Fruit fly (Drosophila melanogaster) whole organism, wandering third instar larva: ENCODE results near the gene CG14300.

Experiments used
- Abd-B ChIP-seq: fragments of >200 bp; optimal IDR thresholded peaks from 2 replicates; lab custom pipeline; 2017; ENCODE audit warnings: missing biosample characterization, missing genetic modification characterization
- CG32264 ChIP-seq: fragments of 200-800 bp; sonication (Bioruptor generic); optimal IDR thresholded peaks from 2 replicates; lab custom pipeline; 2016; ENCODE audit warnings: missing biosample characterization, missing genetic modification characterization
- CG9705 ChIP-seq: fragments of 200-800 bp; sonication (Bioruptor generic); optimal IDR thresholded peaks from 2 replicates; lab custom pipeline; 2018; ENCODE audit warnings: missing biosample characterization, mild to moderate bottlenecking, missing genetic modification characterization
- CrebA ChIP-seq: fragments of 200-800 bp; sonication (Bioruptor generic); optimal IDR thresholded peaks from 2 replicates; lab custom pipeline; 2016; ENCODE audit warnings: missing biosample characterization, mild to moderate bottlenecking, missing genetic modification characterization, borderline replicate concordance
- Dfd ChIP-seq: fragments of >200 bp; optimal IDR thresholded peaks from 2 replicates; lab custom pipeline; 2017; ENCODE audit warnings: missing biosample characterization, missing genetic modification characterization
- Dif ChIP-seq: fragments of 200-275, 200-300 bp; sonication (Bioruptor generic); optimal IDR thresholded peaks from 2 replicates; lab custom pipeline; 2018; ENCODE audit warnings: missing biosample characterization, missing genetic modification characterization; ENCODE audit not compliant: partially characterized antibody
- GATAd ChIP-seq: sonication (Bioruptor generic); optimal IDR thresholded peaks from 2 replicates; lab custom pipeline; 2016; ENCODE audit warnings: missing biosample characterization, missing genetic modification characterization
- HLH106 ChIP-seq: fragments of 200-800 bp; optimal IDR thresholded peaks from 3 replicates; lab custom pipeline; 2019; ENCODE audit warnings: missing biosample characterization, mild to moderate bottlenecking, missing genetic modification characterization, moderate library complexity
- Hnf4 ChIP-seq: fragments of 200-800 bp; sonication (Bioruptor generic); optimal IDR thresholded peaks from 2 replicates; lab custom pipeline; 2016; ENCODE audit warnings: missing biosample characterization, mild to moderate bottlenecking, missing genetic modification characterization
- Hr78 ChIP-seq: fragments of >200 bp; optimal IDR thresholded peaks from 2 replicates; lab custom pipeline; 2017; ENCODE audit warnings: missing biosample characterization, missing genetic modification characterization
- Hr83 ChIP-seq: fragments of 200-300 bp; sonication (Bioruptor generic); optimal IDR thresholded peaks from 2 replicates; lab custom pipeline; 2016; ENCODE audit warnings: missing biosample characterization, mild to moderate bottlenecking, missing genetic modification characterization, moderate library complexity; ENCODE audit not compliant: poor library complexity, severe bottlenecking
- Jra ChIP-seq: sonication (Bioruptor generic); optimal IDR thresholded peaks from 2 replicates; lab custom pipeline; 2016; ENCODE audit warnings: missing biosample characterization, missing genetic modification characterization
- Mio ChIP-seq: sonication (Bioruptor generic); optimal IDR thresholded peaks from 2 replicates; lab custom pipeline; 2016; ENCODE audit warnings: missing biosample characterization, missing genetic modification characterization
- Myc ChIP-seq: fragments of >200 bp; optimal IDR thresholded peaks from 2 replicates; lab custom pipeline; 2017
- N ChIP-seq: fragments of >200 bp; optimal IDR thresholded peaks from 2 replicates; lab custom pipeline; 2018; ENCODE audit warnings: missing biosample characterization, missing external identifiers, missing genetic modification characterization
- OdsH ChIP-seq: fragments of 200-800 bp; sonication (Bioruptor generic); optimal IDR thresholded peaks from 2 replicates; lab custom pipeline; 2016; ENCODE audit warnings: missing biosample characterization, mild to moderate bottlenecking, missing genetic modification characterization
- Rel ChIP-seq, 2 experiments: fragments of 200-800 bp; sonication (Bioruptor generic) in 1 of 2; optimal IDR thresholded peaks; 2 replicates in 1 of 2; 3 replicates in 1 of 2; lab custom pipeline; 2016 to 2019; ENCODE audit warnings: mild to moderate bottlenecking in 2 of 2, missing biosample characterization in 2 of 2, missing genetic modification characterization in 2 of 2, moderate library complexity in 1 of 2
- Sp1 ChIP-seq: fragments of 200-800 bp; sonication (Bioruptor generic); optimal IDR thresholded peaks from 3 replicates; lab custom pipeline; 2019; ENCODE audit warnings: missing biosample characterization, mild to moderate bottlenecking, missing genetic modification characterization, moderate library complexity
- Vsx2 ChIP-seq: fragments of 200-300, 225-300 bp; sonication (Bioruptor generic); optimal IDR thresholded peaks from 2 replicates; lab custom pipeline; 2018; ENCODE audit warnings: missing biosample characterization, missing genetic modification characterization; ENCODE audit not compliant: partially characterized antibody
- br ChIP-seq: fragments of 200-800 bp; sonication (Bioruptor generic); optimal IDR thresholded peaks from 2 replicates; lab custom pipeline; 2016; ENCODE audit warnings: missing biosample characterization, missing genetic modification characterization
- brk ChIP-seq: fragments of 200-800 bp; sonication (Bioruptor generic); optimal IDR thresholded peaks from 2 replicates; lab custom pipeline; 2016; ENCODE audit warnings: missing biosample characterization, mild to moderate bottlenecking, missing genetic modification characterization
- dl ChIP-seq, 2 experiments: fragments of 175-275, 200-275 bp in 1 of 2; fragments of 200-275 bp in 1 of 2; sonication (Bioruptor generic); optimal IDR thresholded peaks; lab custom pipeline; 2018; ENCODE audit warnings: mild to moderate bottlenecking in 2 of 2, missing biosample characterization in 2 of 2, missing genetic modification characterization in 2 of 2, moderate library complexity in 2 of 2; ENCODE audit not compliant: partially characterized antibody in 2 of 2, insufficient read depth in 1 of 2
- dmrt93B ChIP-seq: fragments of 200-800 bp; sonication (Bioruptor generic); optimal IDR thresholded peaks from 2 replicates; lab custom pipeline; 2018; ENCODE audit warnings: missing biosample characterization, mild to moderate bottlenecking, missing genetic modification characterization
- dsf ChIP-seq: sonication (Bioruptor generic); optimal IDR thresholded peaks from 2 replicates; lab custom pipeline; 2016; ENCODE audit warnings: missing biosample characterization, missing genetic modification characterization, borderline replicate concordance
- ey ChIP-seq: fragments of 200-800 bp; sonication (Bioruptor generic); optimal IDR thresholded peaks from 2 replicates; lab custom pipeline; 2016; ENCODE audit warnings: missing biosample characterization, missing genetic modification characterization
- foxo ChIP-seq, 2 experiments: fragments of 200-800 bp; sonication (Bioruptor generic); optimal IDR thresholded peaks; 2 replicates in 1 of 2; 3 replicates in 1 of 2; lab custom pipeline; 2016 to 2017; ENCODE audit warnings: missing biosample characterization in 2 of 2, missing genetic modification characterization in 2 of 2
- fru ChIP-seq: fragments of 200-800 bp; sonication (Bioruptor generic); optimal IDR thresholded peaks from 3 replicates; lab custom pipeline; 2016; ENCODE audit warnings: missing biosample characterization, mild to moderate bottlenecking, missing genetic modification characterization
- h ChIP-seq: fragments of 200-800 bp; sonication (Bioruptor generic); optimal IDR thresholded peaks from 3 replicates; lab custom pipeline; 2016; ENCODE audit warnings: missing biosample characterization, mild to moderate bottlenecking, missing genetic modification characterization
- jim ChIP-seq: fragments of 175-275, 200-325 bp; sonication (Bioruptor generic); optimal IDR thresholded peaks from 2 replicates; lab custom pipeline; 2016; ENCODE audit warnings: missing biosample characterization, mild to moderate bottlenecking, missing genetic modification characterization
- lola ChIP-seq: fragments of >200 bp; optimal IDR thresholded peaks from 2 replicates; lab custom pipeline; 2017; ENCODE audit warnings: missing biosample characterization, missing genetic modification characterization
- pan ChIP-seq: fragments of >200 bp; optimal IDR thresholded peaks from 2 replicates; lab custom pipeline; 2017
- psq ChIP-seq: fragments of 200-800 bp; sonication (Bioruptor generic); optimal IDR thresholded peaks from 3 replicates; lab custom pipeline; 2017; ENCODE audit warnings: missing biosample characterization, mild to moderate bottlenecking, missing genetic modification characterization, moderate library complexity
- rgr ChIP-seq: fragments of 200-800 bp; sonication (Bioruptor generic); optimal IDR thresholded peaks from 3 replicates; lab custom pipeline; 2016; ENCODE audit warnings: missing biosample characterization, mild to moderate bottlenecking, missing genetic modification characterization
- sage ChIP-seq: fragments of 200-800 bp; sonication (Bioruptor generic); optimal IDR thresholded peaks from 2 replicates; lab custom pipeline; 2016; ENCODE audit warnings: missing biosample characterization, mild to moderate bottlenecking, missing genetic modification characterization
- sv ChIP-seq: fragments of 200-800 bp; sonication (Bioruptor generic); optimal IDR thresholded peaks from 3 replicates; lab custom pipeline; 2016; ENCODE audit warnings: missing biosample characterization, missing genetic modification characterization
- tai ChIP-seq: sonication (Bioruptor generic); optimal IDR thresholded peaks from 2 replicates; lab custom pipeline; 2016; ENCODE audit warnings: missing biosample characterization, missing genetic modification characterization
- usp ChIP-seq: fragments of >200 bp; optimal IDR thresholded peaks from 2 replicates; lab custom pipeline; 2017; ENCODE audit warnings: missing biosample characterization, missing genetic modification characterization
- woc ChIP-seq: sonication (Bioruptor generic); optimal IDR thresholded peaks from 2 replicates; lab custom pipeline; 2016; ENCODE audit warnings: missing biosample characterization, mild to moderate bottlenecking, missing genetic modification characterization

CG14300 gene

DNA sequence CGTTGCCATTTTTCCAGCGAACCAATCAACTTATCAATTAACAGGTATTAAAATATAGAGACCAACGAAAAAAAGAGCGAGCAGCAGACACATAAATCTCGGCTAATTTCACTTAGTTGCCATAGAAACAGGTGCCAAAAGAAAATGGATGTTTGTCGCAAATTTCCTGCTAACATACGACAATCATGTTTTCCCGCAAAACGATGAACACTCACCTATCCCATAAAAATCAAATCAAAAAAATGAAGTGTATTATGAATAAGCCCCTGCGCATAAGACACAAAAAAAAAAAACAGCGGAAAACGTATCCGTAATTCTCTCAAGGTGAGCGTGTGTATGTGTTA is 48.3 kb upstream of the CG14300 start:
- TF ChIP-seq dsf (GFP tag; lab: Kevin White, UChicago) (no peak), Hr83 (GFP tag; lab: Kevin White, UChicago) (peak; percentile 34), tai (GFP tag; lab: Kevin White, UChicago) (no peak), psq (GFP tag; lab: Kevin White, UChicago) (peak; percentile 16), OdsH (no peak), dmrt93B (GFP tag; lab: Kevin White, UChicago) (no peak), Abd-B (no peak), br (no peak), CG9705 (GFP tag; lab: Kevin White, UChicago) (no peak), rgr (GFP tag; lab: Kevin White, UChicago) (no peak), Sp1 (GFP tag; lab: Kevin White, UChicago) (no peak), sv (GFP tag; lab: Kevin White, UChicago) (peak; percentile 52), woc (GFP tag; lab: Kevin White, UChicago) (no peak), lola (no peak), ey (GFP tag; lab: Kevin White, UChicago) (peak; percentile 11)
- TF ChIP-seq, all 38 proteins: peak for 4

DNA sequence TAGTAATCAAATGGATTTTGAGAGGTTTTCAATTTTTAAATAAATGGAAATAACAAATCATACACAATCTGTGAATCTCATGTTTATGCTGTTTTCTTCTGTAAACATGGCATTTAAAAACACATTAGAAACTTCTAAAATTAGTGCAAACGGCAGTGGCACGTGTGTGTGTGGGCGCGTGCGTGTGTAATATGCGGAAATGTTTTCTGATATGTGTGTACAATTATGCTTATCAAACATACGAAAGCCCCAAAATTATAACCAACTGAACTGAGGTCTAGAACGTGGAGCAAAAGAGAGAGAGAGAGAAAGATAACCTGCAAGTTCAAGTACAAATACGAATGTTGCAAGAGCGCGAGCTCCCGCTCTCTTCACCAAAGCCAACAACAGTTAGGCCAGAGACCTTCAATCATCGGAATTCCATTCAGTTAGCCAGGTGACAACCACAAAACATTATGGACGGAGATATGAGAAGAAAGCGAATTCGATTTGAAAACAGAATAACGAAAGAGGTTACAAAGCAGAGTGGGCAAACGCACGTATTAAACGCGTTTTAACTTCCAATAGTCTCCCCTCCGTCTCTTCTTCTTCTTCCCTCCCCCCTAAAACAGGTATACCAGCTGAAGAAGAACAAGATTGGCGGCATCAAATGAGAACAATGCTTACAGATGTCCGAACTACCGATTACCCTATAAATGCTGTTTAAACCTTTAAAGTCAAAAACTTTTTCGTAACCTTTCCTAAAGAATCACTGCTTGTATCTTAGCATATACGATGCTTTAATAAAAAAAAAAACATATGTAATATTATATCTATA is 47.7 kb upstream of the CG14300 start:
- TF ChIP-seq CG9705 (GFP tag; lab: Kevin White, UChicago) (peak; percentile 89), pan (lab: Kevin White, UChicago) (no peak), dmrt93B (GFP tag; lab: Kevin White, UChicago) (peak; percentile 92), woc (GFP tag; lab: Kevin White, UChicago) (peak; percentile 92), sage (peak; percentile 95), br (peak; percentile 92), Abd-B (no peak), Rel (GFP tag; optimal IDR thresholded peaks at IDR 0.05; lab: Kevin White, UChicago) (peak; percentile 91), Rel (tag; optimal IDR thresholded peaks at IDR 0.05; lab: Kevin White, UChicago) (peak; percentile 75), fru (GFP tag; lab: Kevin White, UChicago) (peak; percentile 95), CrebA (GFP tag; lab: Kevin White, UChicago) (no peak), sv (GFP tag; lab: Kevin White, UChicago) (peak; percentile 91), HLH106 (tag; lab: Kevin White, UChicago) (peak; percentile 98), N (GFP tag; lab: Kevin White, UChicago) (no peak), OdsH (peak; percentile 98), usp (no peak), CG32264 (peak; percentile 90), brk (GFP tag; lab: Kevin White, UChicago) (peak; percentile 94), dsf (GFP tag; lab: Kevin White, UChicago) (peak; percentile 83), lola (no peak), Dif (GFP tag; lab: Kevin White, UChicago) (peak; percentile 25), Vsx2 (GFP tag; lab: Kevin White, UChicago) (peak; percentile 72), Myc (lab: Kevin White, UChicago) (no peak), jim (GFP tag; lab: Kevin White, UChicago) (no peak), h (peak; percentile 97), GATAd (peak; percentile 76), Hr83 (GFP tag; lab: Kevin White, UChicago) (no peak), ey (GFP tag; lab: Kevin White, UChicago) (peak; percentile 94), foxo (GFP tag; optimal IDR thresholded peaks at IDR 0.05; lab: Kevin White, UChicago) (peak; percentile 77 to 97), rgr (GFP tag; lab: Kevin White, UChicago) (peak; percentile 98), Hnf4 (GFP tag; lab: Kevin White, UChicago) (peak; percentile 92), psq (GFP tag; lab: Kevin White, UChicago) (peak; percentile 97), tai (GFP tag; lab: Kevin White, UChicago) (no peak), Jra (GFP tag; lab: Kevin White, UChicago) (peak; percentile 68), dl (GFP tag; optimal IDR thresholded peaks at IDR 0.05; lab: Kevin White, UChicago; ENCODE audit: insufficient read depth in 1 of 2, partially characterized antibody in 2 of 2) (no peak), Sp1 (GFP tag; lab: Kevin White, UChicago) (peak; percentile 98), Mio (GFP tag; lab: Kevin White, UChicago) (peak; percentile 61), Hr78 (GFP tag; lab: Kevin White, UChicago) (no peak), Dfd (GFP tag; lab: Kevin White, UChicago) (no peak)
